Worm (Caenorhabditis elegans) whole organism, L4 larva: ENCODE data around the gene Y116A8C.40.

Experiments used
- F26F4.8 ChIP-seq: fragments of 200-800 bp; sonication (Bioruptor generic); conservative IDR thresholded peaks from 2 replicates; pipeline ENCODE4 v1.3.6; 2022; ENCODE audit warnings: missing genetic modification characterization, missing compliant biosample characterization
- F37D6.2 ChIP-seq: sonication (generic microtip); optimal IDR thresholded peaks from 2 replicates; lab custom pipeline; 2016; ENCODE audit warnings: mild to moderate bottlenecking, missing genetic modification characterization, missing compliant biosample characterization
- F44E2.7 ChIP-seq: fragments of 200-800 bp; sonication (Bioruptor generic); IDR thresholded peaks from 2 replicates; pipeline ENCODE4 v2.1.2; 2022; ENCODE audit warnings: missing genetic modification characterization, missing compliant biosample characterization
- Y48G9A.11 ChIP-seq: fragments of 200-800 bp; sonication (Bioruptor generic); IDR thresholded peaks from 2 replicates; pipeline ENCODE4 v1.3.6; 2022; ENCODE audit warnings: missing genetic modification reagents, missing genetic modification characterization, missing compliant biosample characterization
- attf-4 ChIP-seq: sonication (generic microtip); optimal IDR thresholded peaks from 3 replicates; lab custom pipeline; 2017; ENCODE audit warnings: missing biosample characterization, missing genetic modification characterization
- ceh-28 ChIP-seq: fragments of 150-350 bp; optimal IDR thresholded peaks from 2 replicates; lab custom pipeline; 2014; ENCODE audit warnings: missing biosample characterization, missing genetic modification reagents, missing genetic modification characterization
- ctbp-1 ChIP-seq: fragments of 200-800 bp; sonication (Bioruptor generic); IDR thresholded peaks from 2 replicates; pipeline ENCODE4 v1.3.6; 2022; ENCODE audit warnings: missing genetic modification reagents, missing genetic modification characterization, missing compliant biosample characterization
- daf-12 ChIP-seq: fragments of 150-350 bp; optimal IDR thresholded peaks from 2 replicates; lab custom pipeline; 2014; ENCODE audit warnings: missing biosample characterization, missing genetic modification reagents, missing genetic modification characterization
- daf-16 ChIP-seq, 3 experiments: sonication (generic microtip); optimal IDR thresholded peaks; 2 replicates each; lab custom pipeline; 2016 to 2017; ENCODE audit warnings: missing genetic modification characterization in 3 of 3, missing genetic modification reagents in 3 of 3, mild to moderate bottlenecking in 2 of 3, missing compliant biosample characterization in 2 of 3, missing biosample characterization in 1 of 3, moderate library complexity in 1 of 3
- dmd-6 ChIP-seq: fragments of 200-800 bp; sonication (Bioruptor generic); IDR thresholded peaks from 2 replicates; pipeline ENCODE4 v1.3.6; 2022; ENCODE audit warnings: missing genetic modification reagents, missing genetic modification characterization, missing compliant biosample characterization
- duxl-1 ChIP-seq: sonication (generic microtip); optimal IDR thresholded peaks from 2 replicates; lab custom pipeline; 2016; ENCODE audit warnings: mild to moderate bottlenecking, missing genetic modification characterization, moderate library complexity, missing compliant biosample characterization; ENCODE audit not compliant: poor library complexity
- dve-1 ChIP-seq: sonication (generic microtip); optimal IDR thresholded peaks from 2 replicates; lab custom pipeline; 2017; ENCODE audit warnings: antibody characterized with exemption, mild to moderate bottlenecking, missing genetic modification characterization, missing compliant biosample characterization; ENCODE audit not compliant: insufficient read depth
- fkh-10 ChIP-seq: fragments of 150-350 bp; optimal IDR thresholded peaks from 2 replicates; lab custom pipeline; 2014; ENCODE audit warnings: missing biosample characterization, missing genetic modification reagents, missing genetic modification characterization
- fos-1 ChIP-seq: fragments of 150-350 bp; optimal IDR thresholded peaks from 2 replicates; lab custom pipeline; 2014; ENCODE audit warnings: missing biosample characterization, missing genetic modification characterization
- hif-1 ChIP-seq, 2 experiments: sonication (generic microtip); optimal IDR thresholded peaks; 2 replicates each; lab custom pipeline; 2016 to 2017; ENCODE audit warnings: missing compliant biosample characterization in 2 of 2, missing genetic modification characterization in 2 of 2, missing genetic modification reagents in 2 of 2, missing genotype in 2 of 2, mild to moderate bottlenecking in 1 of 2
- hlh-11 ChIP-seq: fragments of 200-800 bp; sonication (Bioruptor generic); optimal IDR thresholded peaks from 2 replicates; lab custom pipeline; 2018; ENCODE audit warnings: mild to moderate bottlenecking, missing genetic modification characterization, missing compliant biosample characterization
- hlh-30 ChIP-seq: sonication (generic microtip); optimal IDR thresholded peaks from 2 replicates; lab custom pipeline; 2017; ENCODE audit warnings: antibody characterized with exemption, mild to moderate bottlenecking, missing genetic modification characterization, missing compliant biosample characterization; ENCODE audit not compliant: insufficient read depth
- lin-1 ChIP-seq: fragments of 200-800 bp; sonication (Bioruptor generic); IDR thresholded peaks from 2 replicates; pipeline ENCODE4 v1.3.6; 2022; ENCODE audit warnings: missing genetic modification reagents, missing genetic modification characterization, missing compliant biosample characterization
- lin-15B ChIP-seq: fragments of 150-350 bp; sonication (generic microtip); optimal IDR thresholded peaks from 3 replicates; lab custom pipeline; 2014; ENCODE audit warnings: missing biosample characterization, missing genetic modification characterization
- lin-29 ChIP-seq: fragments of 200-800 bp; sonication (Bioruptor generic); IDR thresholded peaks from 2 replicates; pipeline ENCODE4 v1.3.6; 2022; ENCODE audit warnings: missing genetic modification reagents, missing genetic modification characterization, missing compliant biosample characterization
- lin-39 ChIP-seq: fragments of 150-350 bp; optimal IDR thresholded peaks from 2 replicates; lab custom pipeline; 2014; ENCODE audit warnings: missing biosample characterization, missing genetic modification reagents, missing genetic modification characterization
- lir-3 ChIP-seq: sonication (generic microtip); optimal IDR thresholded peaks from 2 replicates; lab custom pipeline; 2016; ENCODE audit warnings: mild to moderate bottlenecking, missing genetic modification characterization, missing compliant biosample characterization
- lsy-2 ChIP-seq, 2 experiments: fragments of 150-350 bp in 1 of 2; sonication (generic microtip) in 1 of 2; optimal IDR thresholded peaks; 2 replicates each; lab custom pipeline; 2014 to 2017; ENCODE audit warnings: missing biosample characterization in 2 of 2, missing genetic modification characterization in 2 of 2
- madf-5 ChIP-seq, 2 experiments: fragments of 200-800 bp; sonication (Bioruptor generic); IDR thresholded peaks; 2 replicates each; pipeline ENCODE4 v1.3.6; 2022; ENCODE audit warnings: missing compliant biosample characterization in 2 of 2, missing genetic modification characterization in 2 of 2
- mdl-1 ChIP-seq, 2 experiments: fragments of 150-350 bp in 1 of 2; sonication (generic microtip) in 1 of 2; optimal IDR thresholded peaks; 2 replicates each; lab custom pipeline; 2014 to 2017; ENCODE audit warnings: missing biosample characterization in 2 of 2, missing genetic modification characterization in 2 of 2
- mdt-29 ChIP-seq: fragments of 200-800 bp; sonication (Bioruptor generic); IDR thresholded peaks from 2 replicates; pipeline ENCODE4 v1.3.6; 2022; ENCODE audit warnings: missing genetic modification reagents, missing genetic modification characterization, missing compliant biosample characterization
- mep-1 ChIP-seq: fragments of 150-350 bp; sonication (generic microtip); optimal IDR thresholded peaks from 3 replicates; lab custom pipeline; 2014; ENCODE audit warnings: missing biosample characterization, missing genetic modification characterization
- mes-2 ChIP-seq: sonication (generic microtip); optimal IDR thresholded peaks from 2 replicates; lab custom pipeline; 2016; ENCODE audit warnings: missing genotype, mild to moderate bottlenecking, missing genetic modification characterization, missing compliant biosample characterization; ENCODE audit not compliant: poor library complexity, severe bottlenecking
- mxl-3 ChIP-seq: fragments of 200-800 bp; sonication (Bioruptor generic); optimal IDR thresholded peaks from 2 replicates; lab custom pipeline; 2018; ENCODE audit warnings: mild to moderate bottlenecking, missing genetic modification characterization, missing compliant biosample characterization
- nhr-102 ChIP-seq: sonication (generic microtip); optimal IDR thresholded peaks from 2 replicates; lab custom pipeline; 2016; ENCODE audit warnings: mild to moderate bottlenecking, missing genetic modification characterization, moderate library complexity, missing compliant biosample characterization
- nhr-25 ChIP-seq: sonication (generic microtip); optimal IDR thresholded peaks from 2 replicates; lab custom pipeline; 2017; ENCODE audit warnings: missing genetic modification characterization, mild to moderate bottlenecking, missing compliant biosample characterization, antibody characterized with exemption, moderate library complexity, borderline replicate concordance; ENCODE audit not compliant: insufficient read depth
- nhr-28 ChIP-seq: fragments of 150-350 bp; optimal IDR thresholded peaks from 2 replicates; lab custom pipeline; 2014; ENCODE audit warnings: missing biosample characterization, missing genetic modification characterization
- nhr-41 ChIP-seq: fragments of 200-800 bp; sonication (Bioruptor generic); IDR thresholded peaks from 2 replicates; pipeline ENCODE4 v1.3.6; 2022; ENCODE audit warnings: missing genetic modification reagents, missing genetic modification characterization, missing compliant biosample characterization
- nhr-42 ChIP-seq: fragments of 200-800 bp; sonication (Bioruptor generic); IDR thresholded peaks from 2 replicates; pipeline ENCODE4 v1.3.6; 2022; ENCODE audit warnings: missing genetic modification characterization, missing compliant biosample characterization
- nhr-48 ChIP-seq: sonication (generic microtip); optimal IDR thresholded peaks from 2 replicates; lab custom pipeline; 2016; ENCODE audit warnings: mild to moderate bottlenecking, missing genetic modification characterization, missing compliant biosample characterization
- nhr-76 ChIP-seq: fragments of 150-350 bp; optimal IDR thresholded peaks from 2 replicates; lab custom pipeline; 2014; ENCODE audit warnings: missing biosample characterization, missing genetic modification characterization
- php-3 ChIP-seq: fragments of 200-800 bp; sonication (Bioruptor generic); IDR thresholded peaks from 2 replicates; pipeline ENCODE4 v1.3.6; 2022; ENCODE audit warnings: missing genetic modification reagents, missing genetic modification characterization, missing compliant biosample characterization
- pqm-1 ChIP-seq: sonication (generic microtip); optimal IDR thresholded peaks from 2 replicates; lab custom pipeline; 2017; ENCODE audit warnings: missing biosample characterization, missing genetic modification characterization
- saeg-2 ChIP-seq: fragments of 200-800 bp; sonication (Bioruptor generic); IDR thresholded peaks from 2 replicates; pipeline ENCODE4 v1.3.6; 2022; ENCODE audit warnings: missing genetic modification reagents, missing genetic modification characterization, missing compliant biosample characterization
- sdz-12 ChIP-seq: fragments of 200-800 bp; sonication (Bioruptor generic); optimal IDR thresholded peaks from 2 replicates; lab custom pipeline; 2018; ENCODE audit warnings: mild to moderate bottlenecking, missing genetic modification characterization, missing compliant biosample characterization
- skn-1 ChIP-seq: fragments of 150-350 bp; optimal IDR thresholded peaks from 2 replicates; lab custom pipeline; 2014; ENCODE audit warnings: missing biosample characterization, missing genetic modification characterization
- unc-130 ChIP-seq: sonication (generic microtip); optimal IDR thresholded peaks from 2 replicates; lab custom pipeline; 2016; ENCODE audit warnings: missing genetic modification reagents, missing genetic modification characterization, missing compliant biosample characterization
- zip-11 ChIP-seq: fragments of 200-800 bp; sonication (Bioruptor generic); IDR thresholded peaks from 2 replicates; pipeline ENCODE4 v1.3.6; 2022; ENCODE audit warnings: missing genetic modification characterization, missing compliant biosample characterization
- ztf-7 ChIP-seq: fragments of 150-350 bp; optimal IDR thresholded peaks from 2 replicates; lab custom pipeline; 2014; ENCODE audit warnings: missing biosample characterization, missing genetic modification characterization

Gene Y116A8C.40

DNA sequence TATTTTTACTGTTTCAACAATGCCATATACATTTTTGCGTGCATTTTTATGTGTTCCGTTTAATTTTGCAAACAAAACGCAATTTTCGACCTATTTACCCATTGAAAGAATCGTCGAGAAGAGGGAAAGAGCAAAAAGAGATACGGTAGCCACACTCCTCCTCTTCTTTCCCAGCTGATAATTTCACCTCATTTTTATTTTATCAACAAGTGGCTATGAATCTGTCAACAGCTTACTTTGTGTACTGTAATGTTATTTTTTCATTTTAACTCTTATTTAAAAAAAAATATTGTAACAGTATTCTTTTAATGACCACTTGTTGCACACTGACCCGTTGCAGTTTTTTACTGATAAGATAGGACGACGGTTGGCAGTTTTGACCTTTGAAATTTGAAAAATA lies 24.2 kb upstream of the Y116A8C.40 start:
- TF ChIP-seq attf-4 (tag; lab: Kevin White, UChicago): no peak
- TF ChIP-seq duxl-1 (tag; lab: Kevin White, UChicago): no peak
- TF ChIP-seq mdt-29 (GFP tag; lab: Robert Waterston, UW): no peak
- TF ChIP-seq dve-1 (tag; lab: Kevin White, UChicago): peak; percentile 1
- TF ChIP-seq daf-16 (GFP tag; optimal IDR thresholded peaks at IDR 0.05; lab: Kevin White, UChicago): no peak
- TF ChIP-seq daf-16 (tag; optimal IDR thresholded peaks at IDR 0.05; lab: Kevin White, UChicago): peak; percentile 93
- peak; percentile 12 for TF ChIP-seq nhr-28 (tag; lab: Kevin White, UChicago)
- no peak for TF ChIP-seq F44E2.7 (GFP tag; lab: Robert Waterston, UW)
- no peak for TF ChIP-seq F37D6.2

ce11 chrIV:17174087-17174486 lies 23.3 kb upstream of the Y116A8C.40 start:
- TF ChIP-seq hlh-30 (tag; lab: Kevin White, UChicago) (peak; percentile 40), daf-16 (GFP tag; optimal IDR thresholded peaks at IDR 0.05; lab: Kevin White, UChicago) (no peak), daf-16 (tag; optimal IDR thresholded peaks at IDR 0.05; lab: Kevin White, UChicago) (peak; percentile 97), dmd-6 (GFP tag; lab: Robert Waterston, UW) (no peak), attf-4 (tag; lab: Kevin White, UChicago) (no peak), F26F4.8 (GFP tag; lab: Robert Waterston, UW) (no peak), sdz-12 (no peak), lin-15B (tag; lab: Kevin White, UChicago) (no peak), mdl-1 (tag; optimal IDR thresholded peaks at IDR 0.05; lab: Kevin White, UChicago) (peak in 1 of 2 experiments; percentile 88), fos-1 (tag; lab: Kevin White, UChicago) (no peak), mxl-3 (GFP tag; lab: Kevin White, UChicago) (peak; percentile 74), saeg-2 (no peak), ceh-28 (no peak), zip-11 (GFP tag; lab: Robert Waterston, UW) (no peak), lin-39 (tag; lab: Kevin White, UChicago) (no peak), hlh-11 (tag; lab: Kevin White, UChicago) (peak; percentile 95), daf-12 (tag; lab: Kevin White, UChicago) (no peak), hif-1 (tag; optimal IDR thresholded peaks at IDR 0.05; lab: Kevin White, UChicago) (no peak), Y48G9A.11 (GFP tag; lab: Robert Waterston, UW) (no peak), dve-1 (tag; lab: Kevin White, UChicago) (peak; percentile 95), skn-1 (no peak), lin-1 (GFP tag; lab: Robert Waterston, UW) (peak; percentile 51; the same call in 1 of the 2 replicates), nhr-76 (tag; lab: Kevin White, UChicago) (no peak), mes-2 (peak; percentile 29), F44E2.7 (GFP tag; lab: Robert Waterston, UW) (no peak), nhr-28 (tag; lab: Kevin White, UChicago) (peak; percentile 58), unc-130 (GFP tag; lab: Kevin White, UChicago) (no peak), ztf-7 (tag; lab: Kevin White, UChicago) (no peak), fkh-10 (no peak), nhr-41 (GFP tag; lab: Robert Waterston, UW) (no peak), duxl-1 (tag; lab: Kevin White, UChicago) (no peak), lsy-2 (tag; optimal IDR thresholded peaks at IDR 0.05; lab: Kevin White, UChicago) (peak in 1 of 2 experiments; percentile 37), nhr-48 (tag; lab: Kevin White, UChicago) (peak; percentile 57), ctbp-1 (GFP tag; lab: Robert Waterston, UW) (no peak), nhr-102 (tag; lab: Kevin White, UChicago) (peak; percentile 90), madf-5 (GFP tag; IDR thresholded peaks at IDR 0.05; lab: Robert Waterston, UW) (no peak), nhr-25 (tag; lab: Kevin White, UChicago) (no peak), php-3 (GFP tag; lab: Robert Waterston, UW) (peak; percentile 91), lin-29 (GFP tag; lab: Robert Waterston, UW) (no peak), mep-1 (tag; lab: Kevin White, UChicago) (peak; percentile 51), lir-3 (tag; lab: Kevin White, UChicago) (no peak), pqm-1 (tag; lab: Kevin White, UChicago) (peak; percentile 88), nhr-42 (GFP tag; lab: Robert Waterston, UW) (peak; percentile 73; the same call in 1 of the 2 replicates)
- TF ChIP-seq, all 104 proteins: peak for 16
